Fruit fly (Drosophila melanogaster) whole organism, prepupa: ENCODE results near the gene CG15200.
A peak's percentile ranks its signal among the peaks of the same experiment; 100 is the strongest.

Experiments
- CG10631 ChIP-seq: fragments of 200-800 bp; sonication (Bioruptor generic); optimal IDR thresholded peaks from 2 replicates; lab custom pipeline; 2016; ENCODE audit warnings: missing biosample characterization, missing genetic modification characterization
- CG10669 ChIP-seq: fragments of 200-800 bp; sonication (Bioruptor generic); optimal IDR thresholded peaks from 3 replicates; lab custom pipeline; 2018; ENCODE audit warnings: missing biosample characterization, mild to moderate bottlenecking, missing genetic modification characterization, moderate library complexity
- CG11294 ChIP-seq: fragments of 200-800 bp; sonication (Bioruptor generic); IDR thresholded peaks from 2 replicates; pipeline ENCODE4 v1.3.6; 2022; ENCODE audit warnings: missing biosample characterization, missing genetic modification characterization
- CG11762 ChIP-seq: fragments of 200-800 bp; sonication (Bioruptor generic); optimal IDR thresholded peaks from 3 replicates; lab custom pipeline; 2016; ENCODE audit warnings: missing biosample characterization, missing genetic modification characterization; ENCODE audit not compliant: insufficient read depth
- CG15336 ChIP-seq: fragments of 200-800 bp; sonication (Bioruptor generic); IDR thresholded peaks from 2 replicates; pipeline ENCODE4 v1.3.6; 2022; ENCODE audit warnings: missing biosample characterization, missing genetic modification characterization
- CG16779 ChIP-seq: fragments of 200-800 bp; sonication (Bioruptor generic); optimal IDR thresholded peaks from 3 replicates; lab custom pipeline; 2017; ENCODE audit warnings: missing biosample characterization, mild to moderate bottlenecking, missing genetic modification characterization
- CG3032 ChIP-seq: fragments of 200-800 bp; optimal IDR thresholded peaks from 2 replicates; lab custom pipeline; 2019; ENCODE audit warnings: missing biosample characterization, mild to moderate bottlenecking, missing genetic modification characterization, moderate library complexity
- CG31627 ChIP-seq: fragments of 200-800 bp; sonication (Bioruptor generic); optimal IDR thresholded peaks from 3 replicates; lab custom pipeline; 2016; ENCODE audit warnings: missing biosample characterization, missing genetic modification characterization
- CG3919 ChIP-seq: fragments of 200-800 bp; sonication (Bioruptor generic); optimal IDR thresholded peaks from 3 replicates; lab custom pipeline; 2016; ENCODE audit warnings: missing biosample characterization, missing genetic modification characterization
- CG6276 ChIP-seq: fragments of 200-800 bp; sonication (Bioruptor generic); optimal IDR thresholded peaks from 2 replicates; lab custom pipeline; 2017; ENCODE audit warnings: missing biosample characterization, mild to moderate bottlenecking, missing genetic modification characterization
- CG6854 ChIP-seq: fragments of 200-800 bp; sonication (Bioruptor generic); optimal IDR thresholded peaks from 2 replicates; lab custom pipeline; 2017; ENCODE audit warnings: missing biosample characterization, mild to moderate bottlenecking, missing genetic modification characterization
- CG7368 ChIP-seq: fragments of 200-800 bp; sonication (Bioruptor generic); optimal IDR thresholded peaks from 3 replicates; lab custom pipeline; 2016; ENCODE audit warnings: missing biosample characterization, missing genetic modification characterization
- CG8319 ChIP-seq: fragments of 200-800 bp; sonication (Bioruptor generic); optimal IDR thresholded peaks from 3 replicates; lab custom pipeline; 2016; ENCODE audit warnings: missing biosample characterization, missing genetic modification characterization
- CG9139 ChIP-seq: fragments of 200-800 bp; sonication (Bioruptor generic); optimal IDR thresholded peaks from 3 replicates; lab custom pipeline; 2017; ENCODE audit warnings: missing biosample characterization, mild to moderate bottlenecking, missing genetic modification characterization
- Eip75B ChIP-seq: fragments of 200-800 bp; sonication (Bioruptor generic); optimal IDR thresholded peaks from 3 replicates; lab custom pipeline; 2016; ENCODE audit warnings: missing biosample characterization, missing genetic modification characterization
- Eip78C ChIP-seq: fragments of 200-800 bp; sonication (Bioruptor generic); peaks from one replicate; lab custom pipeline; 2016; ENCODE audit warnings: missing biosample characterization, missing genetic modification characterization
- Ets21C ChIP-seq: fragments of 200-800 bp; sonication (Bioruptor generic); optimal IDR thresholded peaks from 3 replicates; lab custom pipeline; 2016; ENCODE audit warnings: missing biosample characterization, missing genetic modification characterization
- Gug ChIP-seq: fragments of 200-800 bp; sonication (Bioruptor generic); IDR thresholded peaks from 2 replicates; pipeline ENCODE4 v1.3.6; 2022; ENCODE audit warnings: missing biosample characterization, missing genetic modification characterization
- Hr39 ChIP-seq: fragments of 200-800 bp; sonication (Bioruptor generic); optimal IDR thresholded peaks from 2 replicates; lab custom pipeline; 2016; ENCODE audit warnings: missing biosample characterization, missing genetic modification characterization
- Hr4 ChIP-seq: fragments of 200-800 bp; sonication (Bioruptor generic); optimal IDR thresholded peaks from 3 replicates; lab custom pipeline; 2016; ENCODE audit warnings: missing biosample characterization, missing genetic modification characterization
- Met ChIP-seq: fragments of 200-800 bp; sonication (Bioruptor generic); optimal IDR thresholded peaks from 3 replicates; lab custom pipeline; 2016; ENCODE audit warnings: missing biosample characterization, missing genetic modification characterization
- Smox ChIP-seq: fragments of 200-800 bp; sonication (Bioruptor generic); optimal IDR thresholded peaks from 3 replicates; lab custom pipeline; 2016; ENCODE audit warnings: missing biosample characterization, missing genetic modification characterization
- Sox14 ChIP-seq: fragments of 200-800 bp; sonication (Bioruptor generic); optimal IDR thresholded peaks from 3 replicates; lab custom pipeline; 2016; ENCODE audit warnings: missing biosample characterization, missing genetic modification characterization
- Sox15 ChIP-seq: fragments of 200-800 bp; sonication (Bioruptor generic); optimal IDR thresholded peaks from 3 replicates; lab custom pipeline; 2016; ENCODE audit warnings: missing biosample characterization, missing genetic modification characterization
- achi ChIP-seq: fragments of 200-800 bp; sonication (Bioruptor generic); optimal IDR thresholded peaks from 3 replicates; lab custom pipeline; 2016; ENCODE audit warnings: missing biosample characterization, missing genetic modification characterization
- acj6 ChIP-seq: fragments of 200-800 bp; sonication (Bioruptor generic); optimal IDR thresholded peaks from 3 replicates; lab custom pipeline; 2016; ENCODE audit warnings: missing biosample characterization, missing genetic modification characterization
- cyc ChIP-seq: fragments of 200-800 bp; sonication (Bioruptor generic); optimal IDR thresholded peaks from 3 replicates; lab custom pipeline; 2016; ENCODE audit warnings: missing biosample characterization, missing genetic modification characterization
- dac ChIP-seq: fragments of 200-800 bp; sonication (Bioruptor generic); optimal IDR thresholded peaks from 2 replicates; lab custom pipeline; 2017; ENCODE audit warnings: missing biosample characterization, mild to moderate bottlenecking, missing genetic modification characterization
- dsx ChIP-seq: fragments of 200-800 bp; optimal IDR thresholded peaks from 3 replicates; lab custom pipeline; 2019; ENCODE audit warnings: missing biosample characterization, mild to moderate bottlenecking, missing genetic modification characterization, moderate library complexity; ENCODE audit not compliant: poor library complexity, severe bottlenecking
- eg ChIP-seq: fragments of 200-800 bp; sonication (Bioruptor generic); IDR thresholded peaks from 3 replicates; pipeline ENCODE4 v1.3.6; 2022; ENCODE audit warnings: missing biosample characterization, missing genetic modification characterization
- esn ChIP-seq: fragments of 200-800 bp; sonication (Bioruptor generic); optimal IDR thresholded peaks from 2 replicates; lab custom pipeline; 2016; ENCODE audit warnings: missing biosample characterization, mild to moderate bottlenecking, missing genetic modification characterization, moderate library complexity
- fd85E ChIP-seq: fragments of 200-800 bp; sonication (Bioruptor generic); optimal IDR thresholded peaks from 3 replicates; lab custom pipeline; 2016; ENCODE audit warnings: missing biosample characterization, missing genetic modification characterization
- fkh ChIP-seq: fragments of 200-800 bp; sonication (Bioruptor generic); optimal IDR thresholded peaks from 3 replicates; lab custom pipeline; 2017; ENCODE audit warnings: missing biosample characterization, mild to moderate bottlenecking, missing genetic modification characterization, moderate library complexity
- lz ChIP-seq: fragments of 200-800 bp; sonication (Bioruptor generic); optimal IDR thresholded peaks from 3 replicates; lab custom pipeline; 2016; ENCODE audit warnings: missing biosample characterization, missing genetic modification characterization
- svp ChIP-seq: fragments of 200-800 bp; sonication (Bioruptor generic); peaks from one replicate; lab custom pipeline; 2016; ENCODE audit warnings: missing biosample characterization, missing genetic modification characterization
- topi ChIP-seq: fragments of 200-800 bp; sonication (Bioruptor generic); optimal IDR thresholded peaks from 3 replicates; lab custom pipeline; 2016; ENCODE audit warnings: missing biosample characterization, missing genetic modification characterization
- vri ChIP-seq: fragments of 200-800 bp; sonication (Bioruptor generic); optimal IDR thresholded peaks from 3 replicates; lab custom pipeline; 2016; ENCODE audit warnings: missing biosample characterization, mild to moderate bottlenecking, missing genetic modification characterization

Gene CG15200

DNA sequence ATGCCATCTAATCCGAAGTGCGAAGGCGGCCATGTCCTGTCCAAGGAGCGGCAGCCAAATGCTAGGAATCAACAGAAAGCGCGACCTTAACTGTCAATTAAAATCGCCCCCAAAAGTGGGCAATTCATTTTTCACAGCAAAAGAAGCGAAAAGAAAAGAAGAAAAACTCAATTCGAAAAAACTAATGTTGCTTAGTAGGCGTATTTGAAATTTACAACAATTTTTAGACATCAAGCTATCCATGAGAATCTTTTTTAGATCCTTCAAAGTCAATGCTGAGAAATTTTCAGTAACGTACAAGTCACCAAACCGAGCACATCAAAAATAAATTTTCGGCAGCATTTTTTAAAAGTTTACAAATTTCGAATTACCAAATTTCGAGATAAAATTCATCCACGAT, at the start of gene CG15200:
Gene CG15200 (plus strand): TSS at position 301 of the 400 bp plus-strand sequence.
- no peak for TF ChIP-seq Smox (GFP tag; lab: Kevin White, UChicago)
- TF ChIP-seq CG16779 (tag; lab: Kevin White, UChicago): no peak
- TF ChIP-seq Sox15 (GFP tag; lab: Kevin White, UChicago): no peak
- TF ChIP-seq CG15336 (GFP tag; lab: Robert Waterston, UW): no peak
- no peak for TF ChIP-seq CG11294 (GFP tag; lab: Robert Waterston, UW)
- TF ChIP-seq achi (GFP tag; lab: Kevin White, UChicago): no peak
- no peak for TF ChIP-seq CG10669 (GFP tag; lab: Kevin White, UChicago)
- no peak for TF ChIP-seq Met (GFP tag; lab: Kevin White, UChicago)
- TF ChIP-seq CG3032 (tag; lab: Kevin White, UChicago): no peak
- TF ChIP-seq lz (GFP tag; lab: Kevin White, UChicago): no peak
- TF ChIP-seq Gug (GFP tag; lab: Robert Waterston, UW): no peak

- 0 out of 2 replicates have a peak, but pooled peaks have one; percentile 7 for TF ChIP-seq CG15336 (GFP tag; lab: Robert Waterston, UW)
- no peak for TF ChIP-seq CG6276 (GFP tag; lab: Kevin White, UChicago)
- peak; percentile 5 for TF ChIP-seq Eip78C (GFP tag; lab: Kevin White, UChicago)
- peak; percentile 41 for TF ChIP-seq svp (GFP tag; lab: Kevin White, UChicago)
These were observed 46.7 kb upstream of the CG15200 start for dm6 chrX:11135840-11136586.

DNA sequence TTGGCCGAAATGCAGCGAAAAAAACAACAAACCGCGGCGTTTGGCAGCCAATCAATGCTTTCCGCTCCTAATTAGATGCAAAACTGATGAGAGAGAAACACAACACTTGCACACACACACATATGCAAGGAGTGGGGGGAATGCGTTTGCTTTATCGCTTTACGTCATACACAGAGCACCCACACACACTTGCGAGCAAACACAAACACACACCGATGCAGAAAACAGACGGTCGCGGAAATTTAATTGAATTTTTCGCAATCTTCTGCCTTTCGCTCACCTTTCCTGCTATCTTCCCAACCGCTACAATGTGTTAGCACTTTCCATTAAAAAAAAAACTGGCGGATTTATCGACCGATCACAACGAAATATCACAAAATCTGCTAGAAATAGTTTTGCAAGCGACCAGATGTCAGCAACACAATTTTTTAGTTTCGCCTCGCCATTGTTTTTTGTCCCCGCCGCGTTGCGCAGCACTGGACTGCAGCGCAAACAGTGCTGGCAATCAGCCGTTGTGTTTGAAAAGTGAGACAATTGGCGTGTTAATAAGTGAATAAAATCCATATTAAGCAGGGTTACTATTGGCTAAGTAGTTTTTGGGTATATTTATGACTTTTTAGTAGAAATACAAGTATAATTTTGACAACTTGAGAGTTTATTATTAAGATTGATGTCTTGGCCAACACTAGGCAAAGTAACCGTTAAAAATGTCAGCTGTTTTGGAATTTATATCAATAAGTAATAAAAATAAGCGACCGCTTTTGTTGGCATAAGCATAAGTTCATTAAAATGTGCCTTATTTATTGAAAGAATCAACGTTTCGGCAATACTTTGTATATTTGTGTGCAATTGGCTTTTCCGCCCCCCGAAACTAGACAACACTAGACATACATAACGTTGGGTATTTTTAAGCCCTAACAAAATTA, 45.9 kb upstream of the CG15200 start, which contains the start of gene Klp10A:
Gene Klp10A (minus strand): TSS at position 532 of the 926 bp plus-strand sequence.
- TF ChIP-seq Hr4 (GFP tag; lab: Kevin White, UChicago): no peak
- TF ChIP-seq CG31627 (GFP tag; lab: Kevin White, UChicago): peak; percentile 39
- TF ChIP-seq cyc (GFP tag; lab: Kevin White, UChicago): peak; percentile 39
- TF ChIP-seq dac (GFP tag; lab: Kevin White, UChicago): no peak
- TF ChIP-seq svp (GFP tag; lab: Kevin White, UChicago): peak; percentile 76
- peak; percentile 34 for TF ChIP-seq CG7368 (GFP tag; lab: Kevin White, UChicago)
- TF ChIP-seq vri: peak; percentile 87
- TF ChIP-seq eg: no peak
- TF ChIP-seq achi (GFP tag; lab: Kevin White, UChicago): peak; percentile 34
- TF ChIP-seq CG9139 (GFP tag; lab: Kevin White, UChicago): peak; percentile 2
- TF ChIP-seq fkh (GFP tag; lab: Kevin White, UChicago): peak; percentile 31
- no peak for TF ChIP-seq fd85E (GFP tag; lab: Kevin White, UChicago)
- TF ChIP-seq CG10631 (GFP tag; lab: Kevin White, UChicago): peak; percentile 36
- TF ChIP-seq acj6 (GFP tag; lab: Kevin White, UChicago): peak; percentile 4
- peak; percentile 1 for TF ChIP-seq CG11762 (GFP tag; lab: Kevin White, UChicago)
- TF ChIP-seq Met (GFP tag; lab: Kevin White, UChicago): peak; percentile 39
- no peak for TF ChIP-seq dsx (GFP tag; lab: Kevin White, UChicago)
- no peak for TF ChIP-seq Ets21C (GFP tag; lab: Kevin White, UChicago)
- TF ChIP-seq Eip75B (GFP tag; lab: Kevin White, UChicago): no peak
- peak; percentile 37 for TF ChIP-seq topi (GFP tag; lab: Kevin White, UChicago)
- TF ChIP-seq Hr39: peak; percentile 1
- TF ChIP-seq esn (GFP tag; lab: Kevin White, UChicago): peak; percentile 35
- TF ChIP-seq lz (GFP tag; lab: Kevin White, UChicago): peak; percentile 48
- TF ChIP-seq CG8319 (GFP tag; lab: Kevin White, UChicago): peak; percentile 2
- TF ChIP-seq Sox14 (GFP tag; lab: Kevin White, UChicago): peak; percentile 51
- no peak for TF ChIP-seq CG3919 (GFP tag; lab: Kevin White, UChicago)
- no peak for TF ChIP-seq CG6854
- peak; percentile 77 for TF ChIP-seq Eip78C (GFP tag; lab: Kevin White, UChicago)
